1 fruit fly cellular context compared by ENCODE assay signal in genomic region chr2L:10769708-10770107, dm6.
A peak's percentile ranks its signal among the peaks of the same experiment; 100 is the strongest.
TF ChIP-seq lines count a peak whose summit lies in the region.

TSS of gene CG6724 (minus strand) at chr2L:10769952.

TF ChIP-seq in whole organism, embryonic, 481 proteins besides CTCF, POLR2A, EP300 and RAD21 (continued from another document):
- TF ChIP-seq az2 (GFP tag; optimal IDR thresholded peaks at IDR 0.05; lab: Kevin White, UChicago) (no peak), scrt (GFP tag; optimal IDR thresholded peaks at IDR 0.05; lab: Kevin White, UChicago) (peak; percentile 56), peb (GFP tag; IDR thresholded peaks at IDR 0.05; lab: Robert Waterston, UW) (no peak), HmgD (GFP tag; optimal IDR thresholded peaks at IDR 0.05; lab: Kevin White, UChicago) (no peak), pzg (GFP tag; optimal IDR thresholded peaks at IDR 0.05; lab: Kevin White, UChicago) (peak; percentile 77), E2f2 (GFP tag; IDR thresholded peaks at IDR 0.05; lab: Robert Waterston, UW) (peak; percentile 90), CG10321 (GFP tag; IDR thresholded peaks at IDR 0.05; lab: Robert Waterston, UW) (no peak), CG42726 (GFP tag; IDR thresholded peaks at IDR 0.05; lab: Robert Waterston, UW; ENCODE audit: partially characterized antibody) (peak; percentile 73; the same call in 1 of the 2 replicates), Bgb (GFP tag; IDR thresholded peaks at IDR 0.05; lab: Robert Waterston, UW; ENCODE audit: partially characterized antibody) (peak; percentile 81), CG11085 (GFP tag; IDR thresholded peaks at IDR 0.05; lab: Robert Waterston, UW) (no peak), hth (optimal IDR thresholded peaks at IDR 0.05; lab: Kevin White, UChicago) (no peak), sna (GFP tag; IDR thresholded peaks at IDR 0.05; lab: Robert Waterston, UW; ENCODE audit: partially characterized antibody) (peak; percentile 63; the same call in 1 of the 2 replicates), CG4404 (GFP tag; IDR thresholded peaks at IDR 0.05; lab: Robert Waterston, UW) (no peak), gsb-n (tag; optimal IDR thresholded peaks at IDR 0.05; lab: Kevin White, UChicago) (no peak), schlank (tag; optimal IDR thresholded peaks at IDR 0.05; lab: Kevin White, UChicago) (no peak), CG14965 (GFP tag; optimal IDR thresholded peaks at IDR 0.05; lab: Kevin White, UChicago; ENCODE audit: borderline replicate concordance) (no peak), CG14860 (GFP tag; IDR thresholded peaks at IDR 0.05; lab: Robert Waterston, UW; ENCODE audit: partially characterized antibody) (peak; percentile 45), inv (GFP tag; IDR thresholded peaks at IDR 0.05; lab: Robert Waterston, UW; ENCODE audit: partially characterized antibody) (peak; percentile 50), CG8089 (GFP tag; optimal IDR thresholded peaks at IDR 0.05; lab: Kevin White, UChicago) (no peak), CG2889 (GFP tag; IDR thresholded peaks at IDR 0.05; lab: Robert Waterston, UW) (no peak), CG3065 (GFP tag; optimal IDR thresholded peaks at IDR 0.05; lab: Kevin White, UChicago) (no peak), Vsx1 (GFP tag; optimal IDR thresholded peaks at IDR 0.05; lab: Kevin White, UChicago) (no peak), Stat92E (GFP tag; optimal IDR thresholded peaks at IDR 0.05; lab: Kevin White, UChicago) (no peak), CG14710 (tag; optimal IDR thresholded peaks at IDR 0.05; lab: Kevin White, UChicago) (peak; percentile 24), CG30431 (GFP tag; optimal IDR thresholded peaks at IDR 0.05; lab: Kevin White, UChicago) (no peak), CG4328 (GFP tag; optimal IDR thresholded peaks at IDR 0.05; lab: Kevin White, UChicago) (no peak), D19B (GFP tag; optimal IDR thresholded peaks at IDR 0.05; lab: Kevin White, UChicago) (no peak), ac (GFP tag; optimal IDR thresholded peaks at IDR 0.05; lab: Kevin White, UChicago) (no peak), CG3726 (GFP tag; IDR thresholded peaks at IDR 0.05; lab: Robert Waterston, UW) (no peak), NfI (GFP tag; optimal IDR thresholded peaks at IDR 0.05; lab: Kevin White, UChicago) (no peak), CG17186 (GFP tag; optimal IDR thresholded peaks at IDR 0.05; lab: Kevin White, UChicago) (peak; percentile 65), CG12104 (GFP tag; optimal IDR thresholded peaks at IDR 0.05; lab: Kevin White, UChicago) (no peak), knrl (GFP tag; IDR thresholded peaks at IDR 0.05; lab: Robert Waterston, UW; ENCODE audit: partially characterized antibody) (peak; percentile 55; the same call in 2 of the 3 replicates), CG17829 (tag; optimal IDR thresholded peaks at IDR 0.05; lab: Kevin White, UChicago) (peak; percentile 25), Med (GFP tag; lab: Kevin White, UChicago) (peak; percentile 73), z (GFP tag; IDR thresholded peaks at IDR 0.05; lab: Robert Waterston, UW) (no peak), sisA (GFP tag; IDR thresholded peaks at IDR 0.05; lab: Robert Waterston, UW) (no peak), stwl (tag; optimal IDR thresholded peaks at IDR 0.05; lab: Kevin White, UChicago) (peak; percentile 87), CkIIα-i1 (GFP tag; IDR thresholded peaks at IDR 0.05; lab: Robert Waterston, UW) (no peak), tio (GFP tag; optimal IDR thresholded peaks at IDR 0.05; lab: Kevin White, UChicago) (no peak), Camta (GFP tag; optimal IDR thresholded peaks at IDR 0.05; lab: Kevin White, UChicago) (no peak), hbn (GFP tag; IDR thresholded peaks at IDR 0.05; lab: Robert Waterston, UW; ENCODE audit: partially characterized antibody) (peak; percentile 39; the same call in 1 of the 2 replicates), Opbp (GFP tag; IDR thresholded peaks at IDR 0.05; lab: Robert Waterston, UW; ENCODE audit: partially characterized antibody) (peak; percentile 81), bbx (GFP tag; IDR thresholded peaks at IDR 0.05; lab: Robert Waterston, UW; ENCODE audit: partially characterized antibody) (peak; percentile 88), gcm2 (GFP tag; optimal IDR thresholded peaks at IDR 0.05; lab: Kevin White, UChicago) (no peak), crp (GFP tag; optimal IDR thresholded peaks at IDR 0.05; lab: Kevin White, UChicago) (peak in 1 of 2 experiments; percentile 31), gfzf (GFP tag; optimal IDR thresholded peaks at IDR 0.05; lab: Kevin White, UChicago) (peak; percentile 84), HmgZ (tag; optimal IDR thresholded peaks at IDR 0.05; lab: Kevin White, UChicago) (peak; percentile 53), tna (GFP tag; IDR thresholded peaks at IDR 0.05; lab: Robert Waterston, UW; ENCODE audit: partially characterized antibody) (peak; percentile 74), CG14014 (GFP tag; IDR thresholded peaks at IDR 0.05; lab: Robert Waterston, UW) (no peak), aop (GFP tag; IDR thresholded peaks at IDR 0.05; lab: Robert Waterston, UW) (no peak), CG17802 (tag; optimal IDR thresholded peaks at IDR 0.05; lab: Kevin White, UChicago) (no peak), CG13287 (GFP tag; IDR thresholded peaks at IDR 0.05; lab: Robert Waterston, UW; ENCODE audit: partially characterized antibody) (peak; percentile 80), CG17328 (GFP tag; IDR thresholded peaks at IDR 0.05; lab: Robert Waterston, UW) (no peak), ato (GFP tag; IDR thresholded peaks at IDR 0.05; lab: Robert Waterston, UW; ENCODE audit: partially characterized antibody) (peak; percentile 71), dm (GFP tag; optimal IDR thresholded peaks at IDR 0.05; lab: Kevin White, UChicago) (peak; percentile 90), unc-4 (GFP tag; IDR thresholded peaks at IDR 0.05; lab: Robert Waterston, UW; ENCODE audit: partially characterized antibody) (peak; percentile 61), kay (GFP tag; optimal IDR thresholded peaks at IDR 0.05; lab: Kevin White, UChicago) (no peak), bigmax (GFP tag; optimal IDR thresholded peaks at IDR 0.05; lab: Kevin White, UChicago) (no peak), CG7928 (GFP tag; optimal IDR thresholded peaks at IDR 0.05; lab: Kevin White, UChicago) (no peak), Dll (GFP tag; IDR thresholded peaks at IDR 0.05; lab: Robert Waterston, UW; ENCODE audit: partially characterized antibody) (peak; percentile 69; the same call in 3 of the 4 replicates), CG15601 (tag; optimal IDR thresholded peaks at IDR 0.05; lab: Kevin White, UChicago) (no peak), CG17612 (GFP tag; IDR thresholded peaks at IDR 0.05; lab: Robert Waterston, UW) (no peak), CG6854 (GFP tag; optimal IDR thresholded peaks at IDR 0.05; lab: Kevin White, UChicago) (no peak), abd-A (tag; optimal IDR thresholded peaks at IDR 0.05; lab: Kevin White, UChicago) (no peak), fru (optimal IDR thresholded peaks at IDR 0.05; lab: Kevin White, UChicago) (no peak), gt (GFP tag; IDR thresholded peaks at IDR 0.05; lab: Robert Waterston, UW) (no peak), Hmr (GFP tag; optimal IDR thresholded peaks at IDR 0.05; lab: Kevin White, UChicago) (no peak), CG10366 (GFP tag; IDR thresholded peaks at IDR 0.05; lab: Robert Waterston, UW) (no peak), ab (GFP tag; optimal IDR thresholded peaks at IDR 0.05; lab: Kevin White, UChicago) (no peak), CG17359 (tag; optimal IDR thresholded peaks at IDR 0.05; lab: Kevin White, UChicago) (no peak), CG12744 (GFP tag; optimal IDR thresholded peaks at IDR 0.05; lab: Kevin White, UChicago) (no peak)
